Worm (Caenorhabditis elegans): ENCODE measurements around the gene R11D1.2.

Gene R11D1.2

DNA sequence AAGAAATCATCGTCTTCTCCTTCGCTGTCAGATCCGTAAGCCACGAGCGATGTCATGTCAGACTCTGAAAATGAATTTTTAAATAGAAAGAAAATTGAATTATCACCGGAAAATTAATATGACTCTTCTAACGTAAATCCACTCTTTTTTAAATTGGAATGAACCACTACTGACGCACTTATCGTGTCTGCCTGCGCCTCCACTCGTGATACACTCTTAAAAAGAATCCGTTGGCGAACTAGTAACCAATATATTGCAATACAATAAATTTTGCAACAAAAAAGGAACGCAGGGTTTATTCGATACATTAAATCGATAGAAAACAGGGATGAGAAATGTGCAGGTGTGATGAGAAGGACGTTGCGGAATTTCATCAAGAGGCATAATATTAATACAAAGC lies 49.0 kb upstream of the R11D1.2 start, which contains the start of gene ccch-3 (continued):
- no peak for TF ChIP-seq F57A8.1 (GFP tag; optimal IDR thresholded peaks at IDR 0.05)
- TF ChIP-seq ceh-27 (GFP tag; optimal IDR thresholded peaks at IDR 0.05): peak; percentile 67
- TF ChIP-seq madf-6 (GFP tag; IDR thresholded peaks at IDR 0.05): peak; percentile 73
- peak; percentile 32 for TF ChIP-seq hrde-1 (tag; optimal IDR thresholded peaks at IDR 0.05; ENCODE audit: borderline replicate concordance)
- no peak for TF ChIP-seq F57C9.4 (tag; optimal IDR thresholded peaks at IDR 0.05)
- TF ChIP-seq ZK185.1 (tag; optimal IDR thresholded peaks at IDR 0.05; ENCODE audit: poor library complexity, severe bottlenecking): no peak
- peak; percentile 80 for TF ChIP-seq attf-5 (GFP tag; optimal IDR thresholded peaks at IDR 0.05)
- no peak for TF ChIP-seq fkh-3 (tag; optimal IDR thresholded peaks at IDR 0.05)
- peak; percentile 44; the same call in 1 of the 2 replicates for TF ChIP-seq lin-26 (GFP tag; IDR thresholded peaks at IDR 0.05)
- no peak for TF ChIP-seq cebp-1 (GFP tag; IDR thresholded peaks at IDR 0.05)
- TF ChIP-seq cebp-1 (tag; optimal IDR thresholded peaks at IDR 0.05): peak; percentile 72
- peak; percentile 64 for TF ChIP-seq mcd-1 (GFP tag; IDR thresholded peaks at IDR 0.05)
- TF ChIP-seq ekl-4 (GFP tag; IDR thresholded peaks at IDR 0.05): peak; percentile 83
- TF ChIP-seq F37B4.10 (GFP tag; IDR thresholded peaks at IDR 0.05): no peak
- no peak for TF ChIP-seq Y79H2A.3 (GFP tag; conservative IDR thresholded peaks at IDR 0.05)
- peak; percentile 7 to 12 for TF ChIP-seq let-607 (tag; optimal IDR thresholded peaks at IDR 0.05)
- TF ChIP-seq pha-4 (tag; optimal IDR thresholded peaks at IDR 0.05): no peak
- TF ChIP-seq nhr-179 (tag; optimal IDR thresholded peaks at IDR 0.05): no peak
- TF ChIP-seq lin-54 (GFP tag; optimal IDR thresholded peaks at IDR 0.05): peak; percentile 83
- peak; percentile 20 for TF ChIP-seq F49E8.2 (tag; optimal IDR thresholded peaks at IDR 0.05; ENCODE audit: insufficient read depth)
- TF ChIP-seq ceh-58 (GFP tag; IDR thresholded peaks at IDR 0.05): no peak
- TF ChIP-seq ztf-28 (GFP tag; IDR thresholded peaks at IDR 0.05): no peak
- TF ChIP-seq snpc-4 (GFP tag; optimal IDR thresholded peaks at IDR 0.05): peak; percentile 7
- TF ChIP-seq snpc-4 (tag; optimal IDR thresholded peaks at IDR 0.05): peak in 3 of 4 experiments; percentile 43 to 60 (median 52)
- TF ChIP-seq Y67H2A.10 (GFP tag; conservative IDR thresholded peaks at IDR 0.05): no peak
- no peak for TF ChIP-seq xnd-1 (tag; optimal IDR thresholded peaks at IDR 0.05)
- 0 out of 2 replicates have a peak, but pooled peaks have one; percentile 27 for TF ChIP-seq K11D2.4 (GFP tag; IDR thresholded peaks at IDR 0.05)
- no peak for TF ChIP-seq nfya-2 (GFP tag; IDR thresholded peaks at IDR 0.05)
- no peak for TF ChIP-seq F52B5.7 (tag; optimal IDR thresholded peaks at IDR 0.05)
- no peak for TF ChIP-seq aptf-3 (GFP tag; IDR thresholded peaks at IDR 0.05)
- peak; percentile 70 for TF ChIP-seq lin-40 (tag; optimal IDR thresholded peaks at IDR 0.05)
- no peak for TF ChIP-seq Y53F4B.3 (GFP tag; IDR thresholded peaks at IDR 0.05)
- TF ChIP-seq lsy-27 (tag; optimal IDR thresholded peaks at IDR 0.05; ENCODE audit: borderline replicate concordance, insufficient read depth): no peak
- no peak for TF ChIP-seq ceh-79 (tag; optimal IDR thresholded peaks at IDR 0.05)
- no peak for TF ChIP-seq attf-6 (GFP tag; IDR thresholded peaks at IDR 0.05)
- peak; percentile 26 for TF ChIP-seq sptf-2 (GFP tag; optimal IDR thresholded peaks at IDR 0.05)
- TF ChIP-seq cebp-2 (GFP tag; IDR thresholded peaks at IDR 0.05): no peak
- TF ChIP-seq hmg-1.2 (GFP tag; IDR thresholded peaks at IDR 0.05): peak; percentile 67
- TF ChIP-seq snpc-1.1 (tag; optimal IDR thresholded peaks at IDR 0.05; ENCODE audit: insufficient read depth): no peak
- TF ChIP-seq K12H6.12 (tag; optimal IDR thresholded peaks at IDR 0.05): peak; percentile 5
- TF ChIP-seq nhr-90 (tag; optimal IDR thresholded peaks at IDR 0.05): peak; percentile 39
- peak; percentile 36 for TF ChIP-seq snpc-1.3 (tag; optimal IDR thresholded peaks at IDR 0.05; ENCODE audit: insufficient read depth)
- TF ChIP-seq zfh-2 (GFP tag; conservative IDR thresholded peaks at IDR 0.05): no peak
- TF ChIP-seq dox-1 (GFP tag; IDR thresholded peaks at IDR 0.05): peak; percentile 72; the same call in 1 of the 2 replicates
- TF ChIP-seq madf-8 (GFP tag; conservative IDR thresholded peaks at IDR 0.05): no peak
- TF ChIP-seq let-526 (GFP tag; IDR thresholded peaks at IDR 0.05): no peak
- no peak for TF ChIP-seq F55B11.4 (tag; optimal IDR thresholded peaks at IDR 0.05; ENCODE audit: borderline replicate concordance, insufficient read depth)
- TF ChIP-seq die-1 (tag; optimal IDR thresholded peaks at IDR 0.05): no peak
